Worm (Caenorhabditis elegans): ENCODE measurements around the gene nemt-1.

DNA sequence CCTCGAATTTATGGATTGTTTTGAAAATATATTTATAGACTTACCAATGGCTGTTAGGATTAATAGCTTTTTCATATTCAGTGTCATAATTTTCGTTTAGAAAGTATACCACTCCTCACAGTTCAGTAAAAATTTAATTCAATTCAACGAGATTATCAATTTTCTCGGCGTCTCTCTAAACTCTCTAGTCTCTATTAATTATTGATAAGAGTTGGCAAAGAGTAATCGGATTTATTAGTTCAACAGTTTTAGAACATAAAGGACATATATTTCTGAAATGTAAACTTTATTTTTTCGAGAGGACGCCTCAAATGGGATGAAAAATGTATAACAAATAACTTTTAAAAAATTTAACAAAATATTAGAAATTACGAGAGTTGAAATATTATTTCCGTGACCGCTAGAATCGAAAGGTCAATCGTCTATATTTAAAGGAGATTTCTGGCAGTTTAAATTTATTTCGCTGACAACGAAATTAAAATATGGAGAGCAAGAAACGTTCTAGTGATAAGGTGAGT lies 4.8 kb upstream of the nemt-1 start, which contains the start of the genes nspg-11 and F49C12.15:
- TF ChIP-seq mep-1 (tag; optimal IDR thresholded peaks at IDR 0.05) (no peak), nhr-237 (tag; optimal IDR thresholded peaks at IDR 0.05) (no peak), pqm-1 (tag; optimal IDR thresholded peaks at IDR 0.05) (no peak)
